Worm (Caenorhabditis elegans) whole organism, L4 larva: ENCODE results near the gene eco-1.

ENCODE experiments used
- D1046.2 ChIP-seq: fragments of 200-800 bp; sonication (Bioruptor generic); IDR thresholded peaks from 2 replicates; pipeline ENCODE4 v1.3.6; 2022; ENCODE audit warnings: missing genetic modification characterization, missing compliant biosample characterization
- T26A8.4 ChIP-seq: fragments of 200-800 bp; sonication (Bioruptor generic); IDR thresholded peaks from 2 replicates; pipeline ENCODE4 v1.3.6; 2022; ENCODE audit warnings: missing genetic modification characterization, missing compliant biosample characterization
- Y75B8A.6 ChIP-seq: fragments of 200-800 bp; sonication (Bioruptor generic); IDR thresholded peaks from 2 replicates; pipeline ENCODE4 v1.3.6; 2022; ENCODE audit warnings: missing genetic modification reagents, missing genetic modification characterization, missing compliant biosample characterization
- aha-1 ChIP-seq: fragments of 150-350 bp; peaks from one replicate; lab custom pipeline; 2014; ENCODE audit warnings: missing biosample characterization, missing genetic modification characterization
- ama-1 ChIP-seq: fragments of 150-350 bp; optimal IDR thresholded peaks from 2 replicates; lab custom pipeline; 2014; ENCODE audit warnings: inconsistent platforms, mixed read lengths
- ceh-44 ChIP-seq: fragments of 200-800 bp; sonication (Bioruptor generic); IDR thresholded peaks from 2 replicates; pipeline ENCODE4 v1.3.6; 2022; ENCODE audit warnings: missing genetic modification reagents, missing genetic modification characterization, missing compliant biosample characterization
- ces-1 ChIP-seq: fragments of 150-350 bp; sonication (generic microtip); optimal IDR thresholded peaks from 4 replicates; lab custom pipeline; 2014; ENCODE audit warnings: missing biosample characterization, missing genetic modification reagents, missing genetic modification characterization
- daf-16 ChIP-seq, 3 experiments: sonication (generic microtip); optimal IDR thresholded peaks; 2 replicates each; lab custom pipeline; 2016 to 2017; ENCODE audit warnings: missing genetic modification characterization in 3 of 3, missing genetic modification reagents in 3 of 3, mild to moderate bottlenecking in 2 of 3, missing compliant biosample characterization in 2 of 3, missing biosample characterization in 1 of 3, moderate library complexity in 1 of 3
- dmd-6 ChIP-seq: fragments of 200-800 bp; sonication (Bioruptor generic); IDR thresholded peaks from 2 replicates; pipeline ENCODE4 v1.3.6; 2022; ENCODE audit warnings: missing genetic modification reagents, missing genetic modification characterization, missing compliant biosample characterization
- dmd-8 ChIP-seq: fragments of 200-800 bp; sonication (Bioruptor generic); IDR thresholded peaks from 2 replicates; pipeline ENCODE4 v1.3.6; 2022; ENCODE audit warnings: missing genetic modification characterization, missing compliant biosample characterization
- duxl-1 ChIP-seq: sonication (generic microtip); optimal IDR thresholded peaks from 2 replicates; lab custom pipeline; 2016; ENCODE audit warnings: mild to moderate bottlenecking, missing genetic modification characterization, moderate library complexity, missing compliant biosample characterization; ENCODE audit not compliant: poor library complexity
- dve-1 ChIP-seq: sonication (generic microtip); optimal IDR thresholded peaks from 2 replicates; lab custom pipeline; 2017; ENCODE audit warnings: antibody characterized with exemption, mild to moderate bottlenecking, missing genetic modification characterization, missing compliant biosample characterization; ENCODE audit not compliant: insufficient read depth
- egl-43 ChIP-seq: fragments of 200-800 bp; sonication (Bioruptor generic); IDR thresholded peaks from 2 replicates; pipeline ENCODE4 v1.3.6; 2022; ENCODE audit warnings: missing genetic modification reagents, missing genetic modification characterization, missing compliant biosample characterization
- hif-1 ChIP-seq, 2 experiments: sonication (generic microtip); optimal IDR thresholded peaks; 2 replicates each; lab custom pipeline; 2016 to 2017; ENCODE audit warnings: missing compliant biosample characterization in 2 of 2, missing genetic modification characterization in 2 of 2, missing genetic modification reagents in 2 of 2, missing genotype in 2 of 2, mild to moderate bottlenecking in 1 of 2
- hlh-11 ChIP-seq: fragments of 200-800 bp; sonication (Bioruptor generic); optimal IDR thresholded peaks from 2 replicates; lab custom pipeline; 2018; ENCODE audit warnings: mild to moderate bottlenecking, missing genetic modification characterization, missing compliant biosample characterization
- hlh-30 ChIP-seq: sonication (generic microtip); optimal IDR thresholded peaks from 2 replicates; lab custom pipeline; 2017; ENCODE audit warnings: antibody characterized with exemption, mild to moderate bottlenecking, missing genetic modification characterization, missing compliant biosample characterization; ENCODE audit not compliant: insufficient read depth
- lin-1 ChIP-seq: fragments of 200-800 bp; sonication (Bioruptor generic); IDR thresholded peaks from 2 replicates; pipeline ENCODE4 v1.3.6; 2022; ENCODE audit warnings: missing genetic modification reagents, missing genetic modification characterization, missing compliant biosample characterization
- lin-13 ChIP-seq: fragments of 150-350 bp; optimal IDR thresholded peaks from 2 replicates; lab custom pipeline; 2014; ENCODE audit warnings: missing biosample characterization, missing genetic modification reagents, missing genetic modification characterization
- lin-29 ChIP-seq: fragments of 200-800 bp; sonication (Bioruptor generic); IDR thresholded peaks from 2 replicates; pipeline ENCODE4 v1.3.6; 2022; ENCODE audit warnings: missing genetic modification reagents, missing genetic modification characterization, missing compliant biosample characterization
- lsy-2 ChIP-seq, 2 experiments: fragments of 150-350 bp in 1 of 2; sonication (generic microtip) in 1 of 2; optimal IDR thresholded peaks; 2 replicates each; lab custom pipeline; 2014 to 2017; ENCODE audit warnings: missing biosample characterization in 2 of 2, missing genetic modification characterization in 2 of 2
- madf-9 ChIP-seq: fragments of 200-800 bp; sonication (Bioruptor generic); conservative IDR thresholded peaks from 2 replicates; pipeline ENCODE4 v1.3.6; 2022; ENCODE audit warnings: missing genetic modification reagents, missing genetic modification characterization, missing compliant biosample characterization
- mdl-1 ChIP-seq, 2 experiments: fragments of 150-350 bp in 1 of 2; sonication (generic microtip) in 1 of 2; optimal IDR thresholded peaks; 2 replicates each; lab custom pipeline; 2014 to 2017; ENCODE audit warnings: missing biosample characterization in 2 of 2, missing genetic modification characterization in 2 of 2
- mdt-29 ChIP-seq: fragments of 200-800 bp; sonication (Bioruptor generic); IDR thresholded peaks from 2 replicates; pipeline ENCODE4 v1.3.6; 2022; ENCODE audit warnings: missing genetic modification reagents, missing genetic modification characterization, missing compliant biosample characterization
- mep-1 ChIP-seq: fragments of 150-350 bp; sonication (generic microtip); optimal IDR thresholded peaks from 3 replicates; lab custom pipeline; 2014; ENCODE audit warnings: missing biosample characterization, missing genetic modification characterization
- mes-2 ChIP-seq: sonication (generic microtip); optimal IDR thresholded peaks from 2 replicates; lab custom pipeline; 2016; ENCODE audit warnings: missing genotype, mild to moderate bottlenecking, missing genetic modification characterization, missing compliant biosample characterization; ENCODE audit not compliant: poor library complexity, severe bottlenecking
- mxl-2 ChIP-seq: fragments of 200-800 bp; sonication (Bioruptor generic); conservative IDR thresholded peaks from 2 replicates; pipeline ENCODE4 v1.3.6; 2022; ENCODE audit warnings: missing genetic modification reagents, missing genetic modification characterization, missing compliant biosample characterization
- mxl-3 ChIP-seq: fragments of 200-800 bp; sonication (Bioruptor generic); optimal IDR thresholded peaks from 2 replicates; lab custom pipeline; 2018; ENCODE audit warnings: mild to moderate bottlenecking, missing genetic modification characterization, missing compliant biosample characterization
- nhr-102 ChIP-seq: sonication (generic microtip); optimal IDR thresholded peaks from 2 replicates; lab custom pipeline; 2016; ENCODE audit warnings: mild to moderate bottlenecking, missing genetic modification characterization, moderate library complexity, missing compliant biosample characterization
- nhr-11 ChIP-seq: fragments of 150-350 bp; optimal IDR thresholded peaks from 2 replicates; lab custom pipeline; 2014; ENCODE audit warnings: missing biosample characterization, missing genetic modification characterization
- nhr-28 ChIP-seq: fragments of 150-350 bp; optimal IDR thresholded peaks from 2 replicates; lab custom pipeline; 2014; ENCODE audit warnings: missing biosample characterization, missing genetic modification characterization
- nhr-41 ChIP-seq: fragments of 200-800 bp; sonication (Bioruptor generic); IDR thresholded peaks from 2 replicates; pipeline ENCODE4 v1.3.6; 2022; ENCODE audit warnings: missing genetic modification reagents, missing genetic modification characterization, missing compliant biosample characterization
- nhr-48 ChIP-seq: sonication (generic microtip); optimal IDR thresholded peaks from 2 replicates; lab custom pipeline; 2016; ENCODE audit warnings: mild to moderate bottlenecking, missing genetic modification characterization, missing compliant biosample characterization
- nhr-77 ChIP-seq: fragments of 150-350 bp; optimal IDR thresholded peaks from 2 replicates; lab custom pipeline; 2014; ENCODE audit warnings: missing biosample characterization, missing genetic modification characterization
- php-3 ChIP-seq: fragments of 200-800 bp; sonication (Bioruptor generic); IDR thresholded peaks from 2 replicates; pipeline ENCODE4 v1.3.6; 2022; ENCODE audit warnings: missing genetic modification reagents, missing genetic modification characterization, missing compliant biosample characterization
- pqm-1 ChIP-seq: sonication (generic microtip); optimal IDR thresholded peaks from 2 replicates; lab custom pipeline; 2017; ENCODE audit warnings: missing biosample characterization, missing genetic modification characterization
- unc-62 ChIP-seq, 3 experiments: fragments of 150-350 bp in 1 of 3; sonication (generic microtip); optimal IDR thresholded peaks in 2 of 3; peaks in 1 of 3; 1 replicate in 1 of 3; 2 replicates in 2 of 3; lab custom pipeline; 2014 to 2017; ENCODE audit warnings: missing biosample characterization in 3 of 3, missing genetic modification characterization in 3 of 3, missing genetic modification reagents in 3 of 3, missing genotype in 1 of 3
- vab-7 ChIP-seq: fragments of 200-800 bp; sonication (Bioruptor generic); IDR thresholded peaks from 2 replicates; pipeline ENCODE4 v1.3.6; 2022; ENCODE audit warnings: missing genetic modification reagents, missing genetic modification characterization, missing compliant biosample characterization
- zfp-3 ChIP-seq: fragments of 200-800 bp; sonication (Bioruptor generic); conservative IDR thresholded peaks from 2 replicates; pipeline ENCODE4 v1.3.6; 2022; ENCODE audit warnings: missing genetic modification reagents, missing genetic modification characterization, missing compliant biosample characterization
- ztf-7 ChIP-seq: fragments of 150-350 bp; optimal IDR thresholded peaks from 2 replicates; lab custom pipeline; 2014; ENCODE audit warnings: missing biosample characterization, missing genetic modification characterization

The eco-1 gene

DNA sequence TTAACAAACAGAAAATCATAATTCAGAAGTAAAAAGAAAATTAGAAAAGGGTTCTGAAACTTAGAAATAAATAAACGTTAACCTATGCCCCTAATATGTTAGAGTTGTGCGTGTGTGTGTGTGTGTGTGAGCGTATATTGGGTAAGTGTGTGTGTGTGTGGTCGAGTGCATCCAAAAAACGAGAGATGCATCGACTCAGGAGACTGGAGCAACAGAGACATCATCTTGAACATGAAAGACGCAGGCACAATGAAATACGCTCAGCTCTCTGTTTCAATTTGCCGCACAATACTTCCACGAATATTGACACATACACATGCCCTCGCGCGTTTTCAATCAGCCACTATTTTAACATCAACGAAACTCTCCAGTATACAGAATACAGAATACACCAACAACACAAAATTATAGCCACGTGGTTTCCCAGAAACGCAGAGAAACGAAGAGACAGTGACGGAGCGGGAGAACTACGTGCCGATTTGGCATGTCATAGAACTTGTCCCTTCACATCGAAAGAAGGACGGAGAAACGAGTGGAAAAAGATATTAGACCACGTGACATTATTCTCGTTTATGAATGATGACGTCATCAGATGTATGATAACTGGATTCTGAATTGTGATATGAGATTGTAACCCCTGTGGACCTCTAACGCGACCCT, 17.4 kb upstream of the eco-1 start (continued):
- TF ChIP-seq ces-1 (GFP tag; lab: Kevin White, UChicago) (no peak), nhr-77 (tag; lab: Kevin White, UChicago) (peak; percentile 2), lin-1 (GFP tag; lab: Robert Waterston, UW) (no peak), hif-1 (tag; optimal IDR thresholded peaks at IDR 0.05; lab: Kevin White, UChicago) (peak; percentile 85 to 98), lin-29 (no peak), madf-9 (GFP tag; lab: Robert Waterston, UW) (no peak), egl-43 (GFP tag; lab: Robert Waterston, UW) (peak; percentile 56; the same call in 1 of the 2 replicates), ceh-44 (GFP tag; lab: Robert Waterston, UW) (no peak), mdl-1 (tag; optimal IDR thresholded peaks at IDR 0.05; lab: Kevin White, UChicago) (peak; percentile 93 to 98), nhr-11 (tag; lab: Kevin White, UChicago) (peak; percentile 86), mdt-29 (peak; percentile 91), zfp-3 (GFP tag; lab: Robert Waterston, UW) (0 out of 2 replicates have a peak, but pooled peaks have one; percentile 46), dmd-6 (GFP tag; lab: Robert Waterston, UW) (peak; percentile 86), nhr-41 (GFP tag; lab: Robert Waterston, UW) (no peak), D1046.2 (GFP tag; lab: Robert Waterston, UW) (no peak), lin-13 (GFP tag; lab: Kevin White, UChicago) (peak; percentile 12), duxl-1 (no peak), mxl-2 (no peak)
- TF ChIP-seq, all 104 proteins: peak for 37

DNA sequence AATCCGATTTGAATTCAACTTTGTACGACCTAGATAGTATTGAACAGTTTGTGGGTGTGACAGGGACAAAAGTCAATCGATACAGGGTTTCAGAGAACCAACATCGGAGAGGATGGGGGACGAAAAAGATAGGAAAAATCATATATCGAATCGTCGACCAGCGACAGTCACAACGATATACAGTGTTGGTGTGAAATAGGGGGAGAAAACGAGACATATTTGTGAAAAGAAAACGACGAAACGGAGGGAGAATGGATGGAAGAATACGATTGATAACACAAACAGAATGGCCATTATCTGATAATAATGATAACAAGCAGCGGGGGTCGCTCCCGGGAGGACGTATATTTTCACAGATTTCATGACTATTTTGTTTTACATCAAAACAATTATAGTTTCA, 16.5 kb upstream of the eco-1 start:
- TF ChIP-seq php-3 (GFP tag; lab: Robert Waterston, UW) (peak; percentile 22; the same call in 1 of the 2 replicates), mxl-3 (GFP tag; lab: Kevin White, UChicago) (peak; percentile 71), ztf-7 (tag; lab: Kevin White, UChicago) (peak; percentile 26), daf-16 (GFP tag; optimal IDR thresholded peaks at IDR 0.05; lab: Kevin White, UChicago) (no peak), daf-16 (tag; optimal IDR thresholded peaks at IDR 0.05; lab: Kevin White, UChicago) (peak; percentile 71), T26A8.4 (GFP tag; lab: Robert Waterston, UW) (peak; percentile 21), dve-1 (tag; lab: Kevin White, UChicago) (peak; percentile 35), aha-1 (no peak), nhr-48 (tag; lab: Kevin White, UChicago) (peak; percentile 21), nhr-102 (tag; lab: Kevin White, UChicago) (no peak), nhr-28 (tag; lab: Kevin White, UChicago) (peak; percentile 83), lsy-2 (tag; optimal IDR thresholded peaks at IDR 0.05; lab: Kevin White, UChicago) (no peak), hlh-30 (tag; lab: Kevin White, UChicago) (peak; percentile 13), dmd-6 (GFP tag; lab: Robert Waterston, UW) (peak; percentile 36; the same call in 1 of the 2 replicates), lin-1 (GFP tag; lab: Robert Waterston, UW) (0 out of 2 replicates have a peak, but pooled peaks have one; percentile 38), ama-1 (lab: Kevin White, UChicago) (peak; percentile 3), pqm-1 (tag; lab: Kevin White, UChicago) (peak; percentile 80), Y75B8A.6 (GFP tag; lab: Robert Waterston, UW) (no peak), hlh-11 (tag; lab: Kevin White, UChicago) (peak; percentile 76), vab-7 (GFP tag; lab: Robert Waterston, UW) (0 out of 2 replicates have a peak, but pooled peaks have one; percentile 20), dmd-8 (GFP tag; lab: Robert Waterston, UW) (no peak), mep-1 (tag; lab: Kevin White, UChicago) (peak; percentile 12), mes-2 (peak; percentile 27), mdl-1 (tag; optimal IDR thresholded peaks at IDR 0.05; lab: Kevin White, UChicago) (peak in 1 of 2 experiments; percentile 32), unc-62 (GFP tag; optimal IDR thresholded peaks at IDR 0.05 in 1 of 2; lab: Kevin White, UChicago) (peak in 1 of 2 experiments; percentile 96), unc-62 (tag; optimal IDR thresholded peaks at IDR 0.05; lab: Kevin White, UChicago) (no peak)
